Fruit fly (Drosophila melanogaster) whole organism, pupa: ENCODE data around the gene Sf3b1.

Experiments used
- CG32121 ChIP-seq: fragments of 200-800 bp; sonication (Bioruptor generic); IDR thresholded peaks from 2 replicates; pipeline ENCODE4 v1.3.6; 2022; ENCODE audit warnings: missing biosample characterization, missing genetic modification characterization
- CG34367 ChIP-seq: fragments of 200-800 bp; sonication (Bioruptor generic); optimal IDR thresholded peaks from 2 replicates; lab custom pipeline; 2018; ENCODE audit warnings: missing biosample characterization, mild to moderate bottlenecking, missing genetic modification characterization
- CG8159 ChIP-seq: fragments of 200-800 bp; sonication (Bioruptor generic); optimal IDR thresholded peaks from 3 replicates; lab custom pipeline; 2018; ENCODE audit warnings: missing biosample characterization, mild to moderate bottlenecking, missing genetic modification characterization, moderate library complexity
- CG9948 ChIP-seq: fragments of 200-800 bp; sonication (Bioruptor generic); optimal IDR thresholded peaks from 2 replicates; lab custom pipeline; 2018; ENCODE audit warnings: missing biosample characterization, mild to moderate bottlenecking, missing genetic modification characterization, moderate library complexity
- D1 ChIP-seq: fragments of 200-800 bp; sonication (Bioruptor generic); optimal IDR thresholded peaks from 2 replicates; lab custom pipeline; 2018; ENCODE audit warnings: missing biosample characterization, mild to moderate bottlenecking, missing genetic modification characterization, moderate library complexity
- Pif1B ChIP-seq: fragments of 200-800 bp; sonication (Bioruptor generic); optimal IDR thresholded peaks from 3 replicates; lab custom pipeline; 2016; ENCODE audit warnings: missing biosample characterization, missing genetic modification characterization
- Snoo ChIP-seq: fragments of 200-800 bp; sonication (Bioruptor generic); optimal IDR thresholded peaks from 3 replicates; lab custom pipeline; 2017; ENCODE audit warnings: missing biosample characterization, mild to moderate bottlenecking, missing genetic modification characterization, inconsistent platforms
- fd96Ca ChIP-seq: fragments of 200-800 bp; sonication (Bioruptor generic); IDR thresholded peaks from 3 replicates; pipeline ENCODE4 v1.3.6; 2022; ENCODE audit warnings: missing biosample characterization, missing genetic modification characterization

dm6 chr2L:520331-521000 is 47.7 kb upstream of the Sf3b1 start:
- TF ChIP-seq CG32121, result no peak; the same call in 1 of the 2 replicates
- TF ChIP-seq Pif1B (GFP tag; lab: Kevin White, UChicago), result peak; percentile 64
- peak; percentile 33 for TF ChIP-seq CG9948 (tag; lab: Kevin White, UChicago)
- peak; percentile 65 for TF ChIP-seq Snoo
- TF ChIP-seq D1 (tag; lab: Kevin White, UChicago), result no peak
- peak; percentile 40 for TF ChIP-seq CG8159 (tag; lab: Kevin White, UChicago)
- TF ChIP-seq fd96Ca, result no peak
- TF ChIP-seq CG34367 (tag; lab: Kevin White, UChicago), result peak; percentile 31
